Worm (Caenorhabditis elegans): Measurements from ENCODE around the gene W03A5.6.

W03A5.6 gene

DNA sequence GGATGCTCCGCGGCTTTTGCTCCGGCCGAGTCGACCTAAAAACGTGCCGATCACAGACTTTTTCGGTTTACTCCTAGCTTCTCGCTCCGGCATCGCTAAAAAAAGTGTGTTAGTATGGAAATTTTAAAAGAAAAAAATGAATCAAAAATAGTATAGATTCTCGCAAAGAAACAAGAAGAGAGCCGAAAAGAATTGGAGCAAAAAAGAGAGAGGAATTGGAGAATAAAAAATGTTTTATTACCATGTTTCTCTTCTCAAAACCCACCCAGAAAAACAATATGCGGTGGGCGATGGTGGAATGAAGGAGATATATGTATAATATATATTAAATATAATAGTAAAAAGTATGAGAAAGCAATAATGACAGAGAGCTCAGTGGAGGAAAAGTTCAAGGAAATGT, at the start of gene W03A5.6:
W03A5.6 (minus strand) TSS at position 101 of the 400 bp plus-strand sequence.
- TF ChIP-seq W03F9.2 (tag; optimal IDR thresholded peaks at IDR 0.05) (no peak), dao-5 (tag; optimal IDR thresholded peaks at IDR 0.05) (no peak), him-1 (tag; optimal IDR thresholded peaks at IDR 0.05) (no peak)

DNA sequence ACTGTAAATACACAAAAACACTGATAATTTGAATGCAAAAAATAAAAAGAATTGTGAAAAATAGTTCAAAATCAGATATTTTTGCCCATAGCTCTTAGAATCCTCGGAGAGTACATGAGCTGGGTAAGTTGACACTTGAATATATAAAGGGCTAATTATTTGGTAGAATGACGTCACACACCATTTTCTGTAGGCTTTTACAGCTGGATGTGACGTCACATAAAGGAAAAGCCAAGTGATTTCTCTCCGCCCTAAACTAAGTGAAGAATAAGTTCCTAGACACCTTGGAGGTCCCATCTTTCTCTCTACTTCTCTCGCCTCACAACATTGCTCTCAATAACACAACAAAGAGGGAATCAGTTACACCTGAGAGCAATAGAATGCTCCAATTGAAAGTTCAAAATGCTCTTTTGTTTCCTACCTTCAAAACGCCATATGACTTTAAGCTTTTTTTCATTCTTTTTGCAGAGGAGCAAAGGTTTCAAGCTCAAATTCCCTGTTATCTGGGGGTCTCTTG, 46.7 kb upstream of the W03A5.6 start, which contains the start of gene osg-1:
osg-1 (plus strand) TSS at position 467 of the 517 bp plus-strand sequence.
- TF ChIP-seq W03F9.2 (tag; optimal IDR thresholded peaks at IDR 0.05) (no peak), dao-5 (tag; optimal IDR thresholded peaks at IDR 0.05) (no peak), him-1 (tag; optimal IDR thresholded peaks at IDR 0.05) (no peak)

DNA sequence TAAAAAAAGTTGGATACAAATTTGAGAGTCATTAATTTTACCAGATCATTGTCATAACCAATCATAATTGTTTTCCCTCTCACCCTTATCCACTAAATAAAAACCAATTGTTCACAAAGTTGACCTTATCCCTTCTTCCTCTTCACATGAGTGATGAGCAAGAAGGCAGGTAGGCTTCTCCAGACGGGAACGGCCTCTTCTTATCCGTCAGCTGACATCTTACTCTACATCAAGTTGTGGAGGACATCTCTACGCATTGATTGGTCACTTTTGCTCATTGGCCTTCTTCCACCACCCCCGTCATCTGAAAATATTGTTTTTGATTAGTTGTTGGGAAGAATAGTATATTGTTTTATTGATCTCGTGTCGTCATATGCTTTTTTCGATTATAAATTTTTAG, 45.9 kb upstream of the W03A5.6 start:
- TF ChIP-seq dao-5 (tag; optimal IDR thresholded peaks at IDR 0.05) (no peak), W03F9.2 (tag; optimal IDR thresholded peaks at IDR 0.05) (no peak), him-1 (tag; optimal IDR thresholded peaks at IDR 0.05) (no peak)

DNA sequence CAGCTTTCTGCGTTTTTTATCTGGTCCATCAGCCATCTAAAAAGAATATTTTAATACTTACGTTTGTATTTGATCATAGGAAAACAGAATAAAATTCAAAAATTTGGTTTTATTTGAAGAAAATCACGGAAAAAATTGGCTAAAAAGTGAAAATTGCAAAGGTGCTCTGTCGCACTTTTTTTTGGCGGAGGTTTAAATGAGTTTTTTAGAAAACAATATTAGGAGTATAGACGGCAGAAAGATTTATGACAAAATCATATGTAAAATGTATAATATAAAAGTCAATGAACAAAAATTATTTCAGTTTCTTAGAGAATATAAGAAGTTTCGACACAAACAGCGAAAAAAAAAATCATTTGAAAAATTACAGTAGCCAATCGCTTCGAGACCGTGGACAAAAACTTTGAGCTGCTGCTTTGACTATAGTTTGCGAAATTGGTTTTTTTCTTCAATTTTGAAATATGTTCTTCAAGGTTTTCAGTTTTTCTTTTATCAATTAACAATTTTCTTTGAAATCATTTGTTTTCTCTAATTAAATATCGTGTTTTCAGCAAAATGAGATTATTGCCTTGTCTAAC, 43.4 kb upstream of the W03A5.6 start, which contains the start of the genes R02F2.7 and R02F2.4:
R02F2.7 (minus strand) TSS at position 36 of the 578 bp plus-strand sequence.
R02F2.4 (plus strand) TSS at position 552 of the 578 bp plus-strand sequence.
- TF ChIP-seq dao-5 (tag; optimal IDR thresholded peaks at IDR 0.05) (no peak), him-1 (tag; optimal IDR thresholded peaks at IDR 0.05) (no peak), W03F9.2 (tag; optimal IDR thresholded peaks at IDR 0.05) (no peak)

DNA sequence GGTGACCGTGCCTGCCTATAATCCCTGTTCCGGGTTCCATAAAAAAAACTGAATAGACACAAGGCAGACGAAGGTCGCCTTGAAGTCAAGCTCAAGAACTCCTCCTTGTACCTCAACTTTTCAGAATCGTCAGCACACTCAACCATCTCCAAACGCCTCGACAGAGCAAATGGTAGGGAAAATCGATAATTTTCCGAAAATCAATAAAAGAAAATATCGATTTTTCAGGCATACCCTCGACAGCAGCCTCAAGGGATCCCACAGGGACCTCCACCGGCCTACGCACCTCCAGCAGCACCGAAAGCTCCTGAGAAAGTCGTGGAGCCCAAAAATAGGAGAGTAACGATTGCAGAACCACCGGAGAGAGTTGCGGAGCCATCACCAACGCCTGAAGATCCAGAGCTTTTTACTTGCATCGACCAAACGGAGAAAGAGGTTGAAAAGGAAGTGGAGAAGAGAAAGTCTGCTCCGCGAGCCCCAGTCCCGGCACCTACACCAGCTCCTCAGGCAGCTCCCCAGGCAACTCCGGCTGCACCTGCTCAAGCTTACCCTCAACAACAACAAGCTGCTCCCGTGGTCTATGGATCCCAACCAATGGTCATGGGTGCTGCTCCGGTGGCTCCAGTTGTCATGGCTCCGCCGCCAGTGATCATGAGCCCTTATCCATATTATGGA, 39.2 kb upstream of the W03A5.6 start:
- no peak for TF ChIP-seq dao-5 (tag; optimal IDR thresholded peaks at IDR 0.05)
- no peak for TF ChIP-seq him-1 (tag; optimal IDR thresholded peaks at IDR 0.05)
- no peak for TF ChIP-seq W03F9.2 (tag; optimal IDR thresholded peaks at IDR 0.05)

DNA sequence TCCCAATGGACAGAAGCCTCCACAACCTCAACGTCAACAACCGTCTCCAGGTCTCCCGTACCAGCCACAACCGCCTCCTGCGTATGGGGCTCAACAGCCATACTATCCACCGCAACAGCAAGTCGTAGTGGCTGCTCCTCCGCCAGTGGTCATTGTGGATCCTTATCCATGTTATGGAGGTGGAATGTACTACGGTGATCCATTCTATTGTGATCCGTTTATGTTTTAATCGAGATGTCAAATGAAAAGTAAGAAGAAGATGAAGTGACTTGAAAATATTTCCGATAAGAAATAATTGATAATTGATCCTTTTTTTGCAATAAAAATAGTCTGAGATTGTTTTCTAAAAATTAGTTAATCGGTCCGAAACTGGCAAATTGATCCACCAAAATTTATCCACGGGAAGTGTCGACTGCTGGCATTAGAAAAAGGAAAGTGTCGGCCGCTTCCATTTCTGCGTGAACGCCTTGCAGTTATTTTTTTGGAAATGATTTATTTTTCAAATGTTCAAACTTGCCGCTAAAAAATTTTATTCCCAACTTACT, 38.5 kb upstream of the W03A5.6 start, which contains the start of the genes R02F2.6 and R02F2.5:
R02F2.6 (minus strand) TSS at position 101 of the 545 bp plus-strand sequence.
R02F2.5 (plus strand) TSS at position 495 of the 545 bp plus-strand sequence.
- TF ChIP-seq dao-5 (tag; optimal IDR thresholded peaks at IDR 0.05) = no peak
- TF ChIP-seq W03F9.2 (tag; optimal IDR thresholded peaks at IDR 0.05) = no peak
- TF ChIP-seq him-1 (tag; optimal IDR thresholded peaks at IDR 0.05) = no peak

DNA sequence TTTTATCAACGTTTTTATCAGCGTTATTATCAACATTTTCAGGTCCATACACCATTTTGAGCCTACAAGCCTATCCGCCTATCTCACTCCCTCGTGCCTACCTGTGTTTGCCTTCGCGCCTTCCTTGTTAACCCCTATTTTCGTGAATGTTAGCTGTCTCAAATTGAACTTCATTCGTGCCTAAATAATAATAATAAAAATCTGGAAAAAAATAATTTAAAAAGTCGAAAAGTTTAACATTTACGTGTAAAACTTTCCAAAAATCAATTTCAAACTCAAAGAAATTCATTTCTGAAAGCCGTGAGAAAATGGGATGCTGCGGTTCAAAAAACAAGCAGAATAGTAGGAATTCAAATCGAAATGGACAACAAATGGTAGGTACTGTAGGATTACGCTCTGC, 37.6 kb upstream of the W03A5.6 start, which contains the start of gene R02F2.10:
R02F2.10 (plus strand) TSS at position 301 of the 400 bp plus-strand sequence.
- no peak for TF ChIP-seq dao-5 (tag; optimal IDR thresholded peaks at IDR 0.05)
- no peak for TF ChIP-seq W03F9.2 (tag; optimal IDR thresholded peaks at IDR 0.05)
- TF ChIP-seq him-1 (tag; optimal IDR thresholded peaks at IDR 0.05) = no peak

DNA sequence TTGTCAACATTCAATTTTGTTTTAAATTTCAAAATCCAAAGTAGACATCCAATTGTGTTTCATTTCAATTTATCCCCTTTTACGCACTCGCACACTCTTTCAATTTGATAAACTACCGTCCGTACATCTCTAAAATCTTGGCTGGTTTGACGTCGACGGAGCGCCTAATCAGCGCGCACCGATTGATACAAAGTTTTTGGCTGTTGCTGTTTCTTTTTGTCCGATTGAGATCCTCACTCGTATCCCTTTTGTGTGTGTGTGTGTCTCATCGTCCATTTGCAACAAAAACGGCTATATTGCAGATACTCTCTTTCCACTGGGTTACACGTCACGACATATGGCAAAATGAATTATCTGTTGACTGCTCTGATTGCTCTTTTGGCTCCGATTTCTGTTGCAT, 33.7 kb upstream of the W03A5.6 start, which contains the start of gene lon-1:
lon-1 (plus strand) TSS at position 301 of the 400 bp plus-strand sequence.
- no peak for TF ChIP-seq W03F9.2 (tag; optimal IDR thresholded peaks at IDR 0.05)
- TF ChIP-seq him-1 (tag; optimal IDR thresholded peaks at IDR 0.05) = no peak
- no peak for TF ChIP-seq dao-5 (tag; optimal IDR thresholded peaks at IDR 0.05)

DNA sequence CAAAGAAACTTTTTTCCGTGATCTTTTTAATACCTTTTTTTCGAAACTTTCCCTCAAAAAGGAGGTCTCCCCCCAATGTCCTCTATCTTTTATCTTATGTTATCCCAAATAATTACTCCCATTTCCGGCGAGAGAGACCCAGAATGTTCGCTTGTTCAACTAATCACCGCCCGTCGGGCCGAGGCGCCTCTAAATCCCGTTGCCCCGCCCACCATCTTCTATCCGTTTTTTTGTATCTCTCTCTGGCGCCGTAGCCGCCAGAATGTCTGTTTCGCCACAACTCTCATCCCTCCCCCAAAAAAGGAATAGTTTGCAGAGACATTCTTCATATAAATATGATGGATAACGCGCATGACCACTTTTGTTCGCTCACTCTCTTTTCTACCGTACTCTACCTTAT, 32.3 kb upstream of the W03A5.6 start:
- TF ChIP-seq W03F9.2 (tag; optimal IDR thresholded peaks at IDR 0.05) = no peak
- TF ChIP-seq him-1 (tag; optimal IDR thresholded peaks at IDR 0.05) = no peak
- TF ChIP-seq dao-5 (tag; optimal IDR thresholded peaks at IDR 0.05) = no peak

DNA sequence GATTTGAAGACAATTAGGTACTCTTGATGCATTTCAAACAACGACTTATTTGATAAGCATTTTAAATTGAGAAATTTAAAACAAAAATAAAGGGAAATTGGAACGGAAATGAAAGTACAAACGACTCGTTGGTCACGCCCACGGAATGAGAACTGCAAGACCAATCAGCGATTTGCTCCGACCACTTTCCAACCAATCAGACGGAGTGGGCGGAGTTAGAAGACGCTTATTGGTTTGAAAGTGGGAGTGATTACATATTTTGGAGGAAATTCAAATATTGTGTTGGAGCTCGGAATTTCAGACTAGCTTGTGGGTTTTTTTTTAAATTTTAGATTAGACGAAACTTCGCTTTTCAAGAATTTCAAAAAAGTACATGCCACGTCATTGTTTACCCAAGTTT, 28.6 kb upstream of the W03A5.6 start:
- TF ChIP-seq dao-5 (tag; optimal IDR thresholded peaks at IDR 0.05) (no peak), him-1 (tag; optimal IDR thresholded peaks at IDR 0.05) (no peak), W03F9.2 (tag; optimal IDR thresholded peaks at IDR 0.05) (no peak)

DNA sequence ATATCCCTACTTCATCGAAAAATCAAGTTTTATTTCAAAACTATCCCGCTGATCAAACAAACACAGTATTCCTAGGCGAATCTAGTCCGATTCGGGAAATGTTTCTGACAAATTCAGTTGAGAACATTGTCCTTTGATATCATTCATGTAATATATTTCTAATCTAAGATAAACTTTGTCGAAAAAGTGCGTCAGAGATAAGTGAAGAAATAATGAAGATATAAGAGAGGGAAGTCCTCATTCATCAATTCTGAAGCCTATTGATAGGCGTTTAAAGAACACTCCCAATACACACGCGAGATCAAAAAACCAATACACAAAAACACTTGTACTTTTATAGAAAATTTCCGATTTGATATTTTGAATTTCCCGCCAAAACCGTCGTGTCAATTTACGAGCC, 24.4 kb upstream of the W03A5.6 start:
- TF ChIP-seq dao-5 (tag; optimal IDR thresholded peaks at IDR 0.05) = no peak
- TF ChIP-seq him-1 (tag; optimal IDR thresholded peaks at IDR 0.05) = no peak
- TF ChIP-seq W03F9.2 (tag; optimal IDR thresholded peaks at IDR 0.05) = no peak

DNA sequence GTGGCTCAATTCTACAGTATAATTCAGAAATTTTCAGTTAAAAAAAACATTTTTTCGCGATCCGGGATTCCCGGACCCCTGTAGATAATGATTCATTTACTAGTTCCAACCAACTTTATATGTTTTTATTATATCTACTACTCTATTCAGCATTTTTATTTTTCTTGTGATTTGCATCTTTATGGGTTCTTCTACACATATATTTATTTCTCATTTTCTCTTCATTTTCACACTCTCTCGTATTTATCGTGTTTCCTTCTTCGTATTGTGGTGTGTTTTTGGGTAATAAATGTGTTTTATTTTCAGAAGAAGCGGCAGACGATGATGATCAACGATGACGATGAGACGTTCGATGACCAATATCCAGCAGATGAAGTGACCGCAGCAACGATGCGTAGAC, 23.6 kb upstream of the W03A5.6 start, which contains the start of gene F48E8.2:
F48E8.2 (plus strand) TSS at position 301 of the 400 bp plus-strand sequence.
- TF ChIP-seq dao-5 (tag; optimal IDR thresholded peaks at IDR 0.05) (no peak), him-1 (tag; optimal IDR thresholded peaks at IDR 0.05) (no peak), W03F9.2 (tag; optimal IDR thresholded peaks at IDR 0.05) (no peak)

DNA sequence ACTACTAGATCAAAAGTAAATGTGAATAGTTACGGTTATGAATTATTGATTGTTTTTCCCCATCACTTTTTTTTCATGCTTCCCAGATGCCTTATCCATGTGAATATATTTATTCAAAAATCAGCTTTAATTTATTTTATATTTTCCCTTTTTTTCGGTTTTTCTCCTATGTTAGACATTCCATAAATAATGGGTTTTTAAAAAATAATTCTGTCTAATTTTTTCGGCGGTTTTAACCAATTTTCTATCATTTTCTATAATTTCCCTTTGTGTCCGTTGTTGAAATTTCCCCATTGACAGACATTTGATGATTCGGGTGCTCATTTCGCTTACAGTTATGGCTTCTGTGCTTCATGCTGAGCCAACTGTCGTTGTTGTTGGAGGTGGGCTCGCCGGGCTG, 20.6 kb upstream of the W03A5.6 start, which contains the start of gene F48E8.3:
F48E8.3 (plus strand) TSS at position 301 of the 400 bp plus-strand sequence.
- TF ChIP-seq him-1 (tag; optimal IDR thresholded peaks at IDR 0.05) (no peak), dao-5 (tag; optimal IDR thresholded peaks at IDR 0.05) (no peak), W03F9.2 (tag; optimal IDR thresholded peaks at IDR 0.05) (no peak)
